Worm (Caenorhabditis elegans): ENCODE results near the gene sgca-1.

The sgca-1 gene

DNA sequence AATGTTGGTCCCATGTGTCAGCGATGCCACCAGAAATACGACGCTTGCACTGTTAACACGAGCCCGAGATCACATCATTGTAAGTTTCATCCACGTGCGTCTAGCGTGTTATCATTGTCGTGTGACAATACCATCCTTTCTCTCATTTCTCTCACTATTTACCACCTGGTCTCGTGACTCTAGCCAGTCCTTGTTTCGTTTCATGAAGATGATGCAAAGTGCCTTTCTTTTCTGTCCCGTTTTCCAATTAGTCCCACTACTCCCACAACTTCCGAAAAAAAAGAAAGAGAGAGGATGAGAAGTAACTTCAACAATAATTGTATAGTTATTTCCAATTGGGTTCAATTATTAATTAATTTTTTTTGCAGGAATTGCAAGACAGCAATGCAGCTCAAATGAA lies 46.5 kb downstream of the sgca-1 start (continued):
- TF ChIP-seq spr-3 (GFP tag; optimal IDR thresholded peaks at IDR 0.05) (no peak), zag-1 (tag; optimal IDR thresholded peaks at IDR 0.05) (no peak), nhr-111 (GFP tag; optimal IDR thresholded peaks at IDR 0.05) (no peak), hlh-30 (tag; optimal IDR thresholded peaks at IDR 0.05; ENCODE audit: insufficient read depth) (peak; percentile 86), hif-1 (tag; optimal IDR thresholded peaks at IDR 0.05) (no peak), fkh-10 (GFP tag; optimal IDR thresholded peaks at IDR 0.05) (no peak), skn-1 (tag; optimal IDR thresholded peaks at IDR 0.05) (no peak), ctbp-1 (GFP tag; IDR thresholded peaks at IDR 0.05) (no peak), arid-1 (GFP tag; conservative IDR thresholded peaks at IDR 0.05) (no peak), ceh-20 (GFP tag; IDR thresholded peaks at IDR 0.05) (no peak), dpl-1 (GFP tag; optimal IDR thresholded peaks at IDR 0.05) (peak; percentile 23), ceh-28 (tag; optimal IDR thresholded peaks at IDR 0.05) (no peak), lir-3 (tag; optimal IDR thresholded peaks at IDR 0.05) (no peak), sdz-12 (GFP tag; optimal IDR thresholded peaks at IDR 0.05) (no peak), lsy-2 (tag; optimal IDR thresholded peaks at IDR 0.05) (peak; percentile 43 to 67), nhr-10 (tag; optimal IDR thresholded peaks at IDR 0.05) (peak; percentile 89), mes-2 (tag; optimal IDR thresholded peaks at IDR 0.05; ENCODE audit: poor library complexity, severe bottlenecking) (peak; percentile 32), zip-2 (tag; optimal IDR thresholded peaks at IDR 0.05) (no peak), mdl-1 (tag; optimal IDR thresholded peaks at IDR 0.05) (peak in 1 of 2 experiments; percentile 100), rbr-2 (tag; optimal IDR thresholded peaks at IDR 0.05) (no peak), ztf-11 (tag; optimal IDR thresholded peaks at IDR 0.05) (no peak), mxl-3 (GFP tag; optimal IDR thresholded peaks at IDR 0.05) (peak; percentile 80), ama-1 (optimal IDR thresholded peaks at IDR 0.05) (no peak), fos-1 (tag; optimal IDR thresholded peaks at IDR 0.05) (no peak), set-16 (GFP tag; IDR thresholded peaks at IDR 0.05) (no peak), unc-130 (GFP tag; optimal IDR thresholded peaks at IDR 0.05) (no peak), dve-1 (tag; optimal IDR thresholded peaks at IDR 0.05; ENCODE audit: insufficient read depth) (peak; percentile 82), lin-38 (GFP tag; IDR thresholded peaks at IDR 0.05) (no peak), ceh-32 (tag; optimal IDR thresholded peaks at IDR 0.05; ENCODE audit: poor library complexity) (no peak), R02D3.7 (tag; optimal IDR thresholded peaks at IDR 0.05) (no peak), php-3 (GFP tag; IDR thresholded peaks at IDR 0.05) (peak; percentile 27; the same call in 1 of the 2 replicates), Y5F2A.4 (GFP tag; optimal IDR thresholded peaks at IDR 0.05) (no peak), tag-97 (GFP tag; IDR thresholded peaks at IDR 0.05) (no peak), D1046.2 (GFP tag; IDR thresholded peaks at IDR 0.05) (no peak), mep-1 (tag; optimal IDR thresholded peaks at IDR 0.05) (peak; percentile 65), nhr-6 (tag; optimal IDR thresholded peaks at IDR 0.05) (no peak), unc-39 (tag; optimal IDR thresholded peaks at IDR 0.05) (no peak), ceh-62 (tag; optimal IDR thresholded peaks at IDR 0.05) (no peak), pqm-1 (tag; optimal IDR thresholded peaks at IDR 0.05) (no peak), snpc-4 (tag; optimal IDR thresholded peaks at IDR 0.05) (no peak), ces-1 (GFP tag; optimal IDR thresholded peaks at IDR 0.05) (no peak), ZK337.2 (GFP tag; IDR thresholded peaks at IDR 0.05) (no peak), spr-1 (tag; optimal IDR thresholded peaks at IDR 0.05) (no peak), nhr-41 (GFP tag; IDR thresholded peaks at IDR 0.05) (no peak), tra-1 (GFP tag; IDR thresholded peaks at IDR 0.05) (no peak), nhr-42 (GFP tag; IDR thresholded peaks at IDR 0.05) (no peak), F49E8.2 (tag; optimal IDR thresholded peaks at IDR 0.05; ENCODE audit: borderline replicate concordance) (no peak), aly-2 (tag; optimal IDR thresholded peaks at IDR 0.05) (no peak), mdt-29 (GFP tag; IDR thresholded peaks at IDR 0.05) (0 out of 2 replicates have a peak, but pooled peaks have one; percentile 4), nhr-77 (tag; optimal IDR thresholded peaks at IDR 0.05) (peak; percentile 39), ZK546.5 (tag; optimal IDR thresholded peaks at IDR 0.05) (no peak), T20F7.1 (GFP tag; optimal IDR thresholded peaks at IDR 0.05) (no peak), gei-8 (GFP tag; optimal IDR thresholded peaks at IDR 0.05) (no peak)
